Worm (Caenorhabditis elegans): ENCODE results near the gene glb-27.

glb-27 gene

ce11 chrII:8536060-8536459 lies 20.0 kb downstream of the glb-27 start, which contains the start of gene W01C9.2:
TSS of gene W01C9.2 (plus strand) at chrII:8536360.
- TF ChIP-seq tbx-11 (GFP tag; IDR thresholded peaks at IDR 0.05) (no peak), flt-1 (GFP tag; IDR thresholded peaks at IDR 0.05) (no peak), ama-1 (optimal IDR thresholded peaks at IDR 0.05) (no peak), hmbx-1 (tag; optimal IDR thresholded peaks at IDR 0.05) (no peak), B0310.2 (tag; optimal IDR thresholded peaks at IDR 0.05) (no peak), sea-1 (GFP tag; conservative IDR thresholded peaks at IDR 0.05) (no peak), ceh-36 (tag; optimal IDR thresholded peaks at IDR 0.05) (no peak), F13C5.2 (tag; optimal IDR thresholded peaks at IDR 0.05) (no peak), tra-4 (tag; optimal IDR thresholded peaks at IDR 0.05) (no peak), hnd-1 (tag; optimal IDR thresholded peaks at IDR 0.05) (no peak), ceh-13 (GFP tag; optimal IDR thresholded peaks at IDR 0.05) (no peak), hmg-4 (GFP tag; optimal IDR thresholded peaks at IDR 0.05) (no peak), pes-1 (GFP tag; IDR thresholded peaks at IDR 0.05) (no peak)

DNA sequence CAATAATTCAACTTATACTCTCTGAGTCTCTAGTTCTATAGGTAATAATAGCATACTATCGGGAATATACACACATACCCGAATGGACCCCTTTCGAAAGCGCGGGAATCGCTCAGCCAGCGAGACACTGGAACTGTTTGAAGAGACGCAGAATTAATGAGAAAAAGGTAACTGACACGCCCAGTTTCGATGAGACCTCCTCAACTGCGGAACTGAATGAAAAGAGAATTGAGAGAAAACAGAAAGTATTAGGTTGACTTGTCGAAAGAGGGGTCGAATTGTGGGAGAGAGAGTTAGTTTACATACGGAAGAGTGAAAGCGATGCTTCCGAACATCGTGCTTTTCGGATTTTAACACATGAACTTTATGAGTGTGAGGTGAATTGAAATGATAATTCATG lies 24.1 kb downstream of the glb-27 start:
- TF ChIP-seq hnd-1 (tag; optimal IDR thresholded peaks at IDR 0.05) (no peak), sea-1 (GFP tag; conservative IDR thresholded peaks at IDR 0.05) (no peak), aly-1 (tag; optimal IDR thresholded peaks at IDR 0.05) (no peak), tbx-37 (GFP tag; conservative IDR thresholded peaks at IDR 0.05) (no peak), pes-1 (GFP tag; IDR thresholded peaks at IDR 0.05) (no peak), ets-7 (tag; optimal IDR thresholded peaks at IDR 0.05) (no peak), scrt-1 (GFP tag; IDR thresholded peaks at IDR 0.05) (no peak), B0310.2 (tag; optimal IDR thresholded peaks at IDR 0.05) (no peak), ama-1 (optimal IDR thresholded peaks at IDR 0.05) (no peak), ceh-13 (GFP tag; optimal IDR thresholded peaks at IDR 0.05) (no peak)

DNA sequence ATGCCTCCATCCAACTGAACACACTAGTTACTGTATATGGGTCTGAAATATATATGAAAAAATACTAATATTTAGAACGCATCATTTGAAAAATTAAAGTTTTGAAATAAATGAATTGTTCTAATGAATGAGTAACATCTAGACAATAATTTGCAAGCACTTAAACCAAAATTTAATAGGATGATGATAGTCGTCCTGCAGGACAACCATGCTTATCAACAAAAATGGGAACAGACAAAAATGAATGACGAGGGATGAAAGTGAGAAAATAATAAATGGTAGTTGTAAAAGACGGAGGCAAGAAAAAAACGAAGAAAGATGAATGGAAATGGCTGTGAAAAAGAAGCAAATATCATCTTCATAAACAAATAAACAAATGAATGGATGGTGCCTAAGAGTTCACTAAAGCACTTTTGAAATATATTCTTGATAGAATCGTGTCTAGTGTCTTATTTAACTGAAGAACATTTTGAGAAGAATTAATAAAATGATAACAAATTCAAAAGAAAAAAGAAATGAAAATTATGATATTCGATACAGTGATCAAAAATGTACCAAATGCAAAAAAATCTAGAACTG lies 24.8 kb downstream of the glb-27 start, which contains the start of gene gldi-7:
Gene gldi-7, minus strand, starts transcription at position 42 of the 579 bp plus-strand sequence.
- no peak for TF ChIP-seq tra-4 (tag; optimal IDR thresholded peaks at IDR 0.05)
- no peak for TF ChIP-seq ama-1 (optimal IDR thresholded peaks at IDR 0.05)
- no peak for TF ChIP-seq B0310.2 (tag; optimal IDR thresholded peaks at IDR 0.05)
- TF ChIP-seq ceh-36 (tag; optimal IDR thresholded peaks at IDR 0.05), result no peak
- no peak for TF ChIP-seq F13C5.2 (tag; optimal IDR thresholded peaks at IDR 0.05)
- no peak for TF ChIP-seq sea-1 (GFP tag; conservative IDR thresholded peaks at IDR 0.05)
- no peak for TF ChIP-seq aly-1 (tag; optimal IDR thresholded peaks at IDR 0.05)
- TF ChIP-seq ceh-13 (GFP tag; optimal IDR thresholded peaks at IDR 0.05), result no peak
- TF ChIP-seq hmbx-1 (tag; optimal IDR thresholded peaks at IDR 0.05), result no peak
- TF ChIP-seq ets-7 (tag; optimal IDR thresholded peaks at IDR 0.05), result no peak
- TF ChIP-seq tbx-37 (GFP tag; conservative IDR thresholded peaks at IDR 0.05), result no peak
- no peak for TF ChIP-seq flt-1 (GFP tag; IDR thresholded peaks at IDR 0.05)

DNA sequence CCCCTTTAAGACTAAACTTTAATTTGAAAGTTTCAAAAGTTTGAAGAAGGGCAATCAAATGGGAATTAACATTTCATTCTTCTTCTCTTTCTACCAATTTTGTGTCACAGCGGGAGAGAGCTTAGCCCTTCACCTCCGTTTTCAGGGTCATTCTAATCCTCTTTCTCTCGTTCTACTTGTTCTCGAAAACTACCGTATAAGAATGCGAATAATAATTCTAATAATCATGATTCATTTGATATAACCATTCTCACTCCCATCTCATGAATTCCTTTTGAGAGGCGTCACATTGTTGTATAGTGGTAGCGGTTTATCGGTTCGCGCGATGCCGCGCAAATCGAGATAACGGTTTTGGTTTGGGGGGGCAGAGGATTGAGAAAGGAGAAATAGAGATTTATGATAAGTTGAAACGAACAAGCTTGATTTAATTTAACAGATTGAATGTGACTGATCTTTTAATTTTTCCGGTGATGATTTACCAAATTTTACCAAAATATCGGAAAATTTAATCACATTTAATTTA lies 26.8 kb downstream of the glb-27 start:
- no peak for TF ChIP-seq tra-4 (tag; optimal IDR thresholded peaks at IDR 0.05)

ce11 chrII:8525133-8525736 lies 30.8 kb downstream of the glb-27 start, which contains the start of the genes prp-9 and mrps-18B:
TSS of gene prp-9 (minus strand) at chrII:8525396.
TSS of gene mrps-18B (plus strand) at chrII:8525681.
- no peak for TF ChIP-seq ama-1 (optimal IDR thresholded peaks at IDR 0.05)
- TF ChIP-seq flt-1 (GFP tag; IDR thresholded peaks at IDR 0.05), result no peak

DNA sequence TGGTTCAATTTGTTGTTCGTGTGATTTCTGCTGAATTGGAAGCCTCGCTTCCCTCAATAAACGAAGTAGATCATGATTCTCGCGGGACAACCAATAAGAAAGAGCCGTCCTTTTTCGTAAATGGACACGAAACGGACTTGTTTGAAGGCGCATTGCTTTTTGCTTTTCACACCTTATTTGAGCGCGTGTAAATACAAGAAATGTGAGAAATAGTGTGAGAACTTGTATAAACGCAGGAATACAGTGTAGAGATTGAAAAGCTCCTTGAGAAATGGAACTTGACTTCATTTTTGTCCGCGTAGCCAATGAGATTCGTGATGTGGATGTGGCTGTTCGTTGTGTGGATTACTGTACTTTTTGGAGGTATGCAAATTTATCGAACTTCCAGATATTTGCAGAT lies 35.4 kb downstream of the glb-27 start, which contains the start of gene cht-2:
Gene cht-2, plus strand, starts transcription at position 301 of the 400 bp plus-strand sequence.
- TF ChIP-seq flt-1 (GFP tag; IDR thresholded peaks at IDR 0.05) (no peak), aly-1 (tag; optimal IDR thresholded peaks at IDR 0.05) (no peak), F13C5.2 (tag; optimal IDR thresholded peaks at IDR 0.05) (no peak), pes-1 (GFP tag; IDR thresholded peaks at IDR 0.05) (no peak), scrt-1 (GFP tag; IDR thresholded peaks at IDR 0.05) (no peak), tbx-37 (GFP tag; conservative IDR thresholded peaks at IDR 0.05) (no peak), hnd-1 (tag; optimal IDR thresholded peaks at IDR 0.05) (no peak), ets-7 (tag; optimal IDR thresholded peaks at IDR 0.05) (no peak), sea-1 (GFP tag; conservative IDR thresholded peaks at IDR 0.05) (no peak), hmg-4 (GFP tag; optimal IDR thresholded peaks at IDR 0.05) (no peak), hmbx-1 (tag; optimal IDR thresholded peaks at IDR 0.05) (no peak), tra-4 (tag; optimal IDR thresholded peaks at IDR 0.05) (no peak), ceh-36 (tag; optimal IDR thresholded peaks at IDR 0.05) (no peak)

- TF ChIP-seq ceh-36 (tag; optimal IDR thresholded peaks at IDR 0.05) (no peak), F13C5.2 (tag; optimal IDR thresholded peaks at IDR 0.05) (no peak), ama-1 (optimal IDR thresholded peaks at IDR 0.05) (no peak), flt-1 (GFP tag; IDR thresholded peaks at IDR 0.05) (no peak)
Observed at ce11 chrII:8518210-8518609, 37.9 kb downstream of the glb-27 start, which contains the start of gene T13H5.8. TSS of gene T13H5.8 (plus strand) at chrII:8518510.

DNA sequence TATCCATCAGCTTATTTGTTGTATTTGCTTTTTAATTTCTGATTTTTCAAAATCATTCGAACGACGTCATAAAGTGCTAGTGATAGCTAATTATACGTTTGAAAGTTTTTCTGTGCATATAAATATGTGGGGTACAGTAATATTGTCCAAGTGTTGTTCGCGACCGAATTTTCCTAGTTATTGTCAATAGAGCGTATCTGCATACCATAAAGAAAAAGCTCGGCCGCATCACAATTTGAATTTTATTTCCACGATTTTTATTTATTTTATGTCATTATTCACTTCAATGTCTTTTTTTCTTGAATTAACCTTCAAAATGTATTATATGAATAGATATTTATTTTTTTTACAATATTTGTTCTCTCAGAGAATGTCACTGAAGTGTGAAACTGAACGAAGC lies 39.3 kb downstream of the glb-27 start, which contains the start of gene rnh-2:
Gene rnh-2, plus strand, starts transcription at position 368 of the 400 bp plus-strand sequence.
- TF ChIP-seq hnd-1 (tag; optimal IDR thresholded peaks at IDR 0.05), result no peak
- TF ChIP-seq tra-4 (tag; optimal IDR thresholded peaks at IDR 0.05), result no peak
- no peak for TF ChIP-seq pes-1 (GFP tag; IDR thresholded peaks at IDR 0.05)
- TF ChIP-seq ets-7 (tag; optimal IDR thresholded peaks at IDR 0.05), result no peak
- TF ChIP-seq sea-1 (GFP tag; conservative IDR thresholded peaks at IDR 0.05), result no peak
- no peak for TF ChIP-seq ceh-36 (tag; optimal IDR thresholded peaks at IDR 0.05)
- no peak for TF ChIP-seq hmg-4 (GFP tag; optimal IDR thresholded peaks at IDR 0.05)
- TF ChIP-seq tbx-37 (GFP tag; conservative IDR thresholded peaks at IDR 0.05), result peak; percentile 46; the same call in 1 of the 2 replicates
- no peak for TF ChIP-seq tbx-11 (GFP tag; IDR thresholded peaks at IDR 0.05)
- TF ChIP-seq aly-1 (tag; optimal IDR thresholded peaks at IDR 0.05), result no peak
- TF ChIP-seq ama-1 (optimal IDR thresholded peaks at IDR 0.05), result no peak
- peak; percentile 5 for TF ChIP-seq F13C5.2 (tag; optimal IDR thresholded peaks at IDR 0.05)
- TF ChIP-seq scrt-1 (GFP tag; IDR thresholded peaks at IDR 0.05), result no peak
- 0 out of 2 replicates have a peak, but pooled peaks have one; percentile 31 for TF ChIP-seq flt-1 (GFP tag; IDR thresholded peaks at IDR 0.05)
- no peak for TF ChIP-seq B0310.2 (tag; optimal IDR thresholded peaks at IDR 0.05)
- no peak for TF ChIP-seq hmbx-1 (tag; optimal IDR thresholded peaks at IDR 0.05)
- no peak for TF ChIP-seq ceh-13 (GFP tag; optimal IDR thresholded peaks at IDR 0.05)

Data from whole organism, early embryonic.